Fruit fly (Drosophila melanogaster) whole organism, embryonic: ENCODE results near the gene CG31807.

ENCODE experiments used
- ATbp ChIP-seq: fragments of 200-800 bp; sonication (Bioruptor generic); optimal IDR thresholded peaks from 2 replicates; lab custom pipeline; 2017; ENCODE audit warnings: missing biosample characterization, mild to moderate bottlenecking, missing genetic modification characterization, missing genetic modification reagents
- Atf6 ChIP-seq: fragments of 200-800 bp; sonication (Bioruptor generic); IDR thresholded peaks from 2 replicates; pipeline ENCODE4 v1.3.6; 2022; ENCODE audit warnings: missing biosample characterization, missing genetic modification characterization
- CG12299 ChIP-seq: fragments of 200-800 bp; sonication (Bioruptor generic); optimal IDR thresholded peaks from 2 replicates; lab custom pipeline; 2018; ENCODE audit warnings: missing biosample characterization, mild to moderate bottlenecking, missing genetic modification characterization
- CG1233 ChIP-seq: fragments of 200-800 bp; sonication (Bioruptor generic); optimal IDR thresholded peaks from 4 replicates; lab custom pipeline; 2018; ENCODE audit warnings: missing biosample characterization, mild to moderate bottlenecking, missing genetic modification characterization
- CG13424 ChIP-seq: fragments of 200-800 bp; sonication (Bioruptor generic); optimal IDR thresholded peaks from 2 replicates; lab custom pipeline; 2019; ENCODE audit warnings: missing biosample characterization, mild to moderate bottlenecking, missing genetic modification characterization, moderate library complexity
- CG16863 ChIP-seq: fragments of 200-800 bp; sonication (Bioruptor generic); optimal IDR thresholded peaks from 3 replicates; lab custom pipeline; 2016; ENCODE audit warnings: missing biosample characterization, missing genetic modification characterization
- CG17829 ChIP-seq: fragments of 200-800 bp; optimal IDR thresholded peaks from 2 replicates; lab custom pipeline; 2019; ENCODE audit warnings: missing biosample characterization, mild to moderate bottlenecking, missing genetic modification characterization, moderate library complexity
- CG2116 ChIP-seq: fragments of 200-800 bp; sonication (Bioruptor generic); optimal IDR thresholded peaks from 3 replicates; lab custom pipeline; 2018; ENCODE audit warnings: missing biosample characterization, mild to moderate bottlenecking, missing genetic modification characterization
- CG2199 ChIP-seq: fragments of 200-800 bp; sonication (Bioruptor generic); IDR thresholded peaks from 3 replicates; pipeline ENCODE4 v1.3.6; 2022; ENCODE audit warnings: missing biosample characterization, missing genetic modification characterization
- CG43689 ChIP-seq: fragments of 200-800 bp; sonication (Bioruptor generic); IDR thresholded peaks from 2 replicates; pipeline ENCODE4 v1.3.6; 2022; ENCODE audit warnings: missing biosample characterization, missing genetic modification characterization
- CG4820 ChIP-seq: fragments of 200-800 bp; sonication (Bioruptor generic); optimal IDR thresholded peaks from 3 replicates; lab custom pipeline; 2016; ENCODE audit warnings: missing biosample characterization, missing genetic modification characterization
- CG4854 ChIP-seq: fragments of 200-800 bp; sonication (Bioruptor generic); optimal IDR thresholded peaks from 2 replicates; lab custom pipeline; 2016; ENCODE audit warnings: missing biosample characterization, missing genetic modification characterization, inconsistent platforms
- CG6175 ChIP-seq: fragments of 200-800 bp; sonication (Bioruptor generic); IDR thresholded peaks from 3 replicates; pipeline ENCODE4 v1.3.6; 2022; ENCODE audit warnings: missing biosample characterization, missing genetic modification characterization
- CG7963 ChIP-seq: fragments of 200-800 bp; sonication (Bioruptor generic); IDR thresholded peaks from 3 replicates; pipeline ENCODE4 v1.3.6; 2022; ENCODE audit warnings: missing biosample characterization, missing genetic modification characterization; ENCODE audit not compliant: partially characterized antibody
- CG7987 ChIP-seq: fragments of 200-800 bp; sonication (Bioruptor generic); optimal IDR thresholded peaks from 2 replicates; lab custom pipeline; 2018; ENCODE audit warnings: missing biosample characterization, mild to moderate bottlenecking, missing genetic modification characterization, moderate library complexity
- CG8290 ChIP-seq, 3 experiments: fragments of 200-800 bp; sonication (Bioruptor generic); optimal IDR thresholded peaks; 2 replicates each; lab custom pipeline; 2016 to 2019; ENCODE audit warnings: missing biosample characterization in 3 of 3, missing genetic modification characterization in 3 of 3, mild to moderate bottlenecking in 2 of 3, moderate library complexity in 1 of 3
- CG8388 ChIP-seq: fragments of 200-800 bp; sonication (Bioruptor generic); optimal IDR thresholded peaks from 2 replicates; lab custom pipeline; 2019; ENCODE audit warnings: missing biosample characterization, mild to moderate bottlenecking, missing genetic modification characterization, moderate library complexity
- E2f2 ChIP-seq: fragments of 200-800 bp; sonication (Bioruptor generic); IDR thresholded peaks from 2 replicates; pipeline ENCODE4 v1.3.6; 2022; ENCODE audit warnings: missing biosample characterization, missing genetic modification characterization
- Ets65A ChIP-seq: fragments of 200-800 bp; sonication (Bioruptor generic); peaks from one replicate; lab custom pipeline; 2016; ENCODE audit warnings: missing biosample characterization, missing genetic modification characterization
- Ets97D ChIP-seq: fragments of 200-800 bp; sonication (Bioruptor generic); optimal IDR thresholded peaks from 3 replicates; lab custom pipeline; 2016; ENCODE audit warnings: missing biosample characterization, missing genetic modification characterization
- Fer2 ChIP-seq: fragments of 200-800 bp; sonication (Bioruptor generic); optimal IDR thresholded peaks from 2 replicates; lab custom pipeline; 2018; ENCODE audit warnings: missing biosample characterization, mild to moderate bottlenecking, missing genetic modification characterization, moderate library complexity
- HLH54F ChIP-seq: fragments of 200-800 bp; sonication (Bioruptor generic); optimal IDR thresholded peaks from 3 replicates; lab custom pipeline; 2016; ENCODE audit warnings: missing biosample characterization, missing genetic modification characterization
- HLHmδ ChIP-seq: fragments of 200-800 bp; sonication (Bioruptor generic); optimal IDR thresholded peaks from 2 replicates; lab custom pipeline; 2018; ENCODE audit warnings: missing biosample characterization, mild to moderate bottlenecking, missing genetic modification characterization, moderate library complexity
- HmgD ChIP-seq: fragments of 200-800 bp; sonication (Bioruptor generic); optimal IDR thresholded peaks from 3 replicates; lab custom pipeline; 2016; ENCODE audit warnings: missing biosample characterization, missing genetic modification characterization
- Hmr ChIP-seq: fragments of 200-800 bp; sonication (Bioruptor generic); optimal IDR thresholded peaks from 3 replicates; lab custom pipeline; 2017; ENCODE audit warnings: mild to moderate bottlenecking, missing biosample characterization, missing genetic modification reagents, missing genetic modification characterization
- Max ChIP-seq: fragments of 200-800 bp; sonication (Bioruptor generic); optimal IDR thresholded peaks from 2 replicates; lab custom pipeline; 2016; ENCODE audit warnings: missing biosample characterization, mild to moderate bottlenecking, missing genetic modification characterization
- Vsx1 ChIP-seq: fragments of 200-800 bp; sonication (Bioruptor generic); optimal IDR thresholded peaks from 2 replicates; lab custom pipeline; 2017; ENCODE audit warnings: missing biosample characterization, mild to moderate bottlenecking, missing genetic modification characterization, missing genetic modification reagents
- Xrp1 ChIP-seq: fragments of 200-800 bp; sonication (Bioruptor generic); IDR thresholded peaks from 2 replicates; pipeline ENCODE4 v1.3.6; 2022; ENCODE audit warnings: missing biosample characterization, missing genetic modification characterization
- chn ChIP-seq: fragments of 200-800 bp; sonication (Bioruptor generic); optimal IDR thresholded peaks from 2 replicates; lab custom pipeline; 2016; ENCODE audit warnings: missing biosample characterization, missing genetic modification characterization
- disco-r ChIP-seq: fragments of 200-800 bp; sonication (Bioruptor generic); optimal IDR thresholded peaks from 2 replicates; lab custom pipeline; 2016; ENCODE audit warnings: missing biosample characterization, missing genetic modification characterization
- dysf ChIP-seq: fragments of 200-800 bp; sonication (Bioruptor generic); IDR thresholded peaks from 3 replicates; pipeline ENCODE4 v1.3.6; 2022; ENCODE audit warnings: missing biosample characterization, missing genetic modification characterization
- hbn ChIP-seq: fragments of 200-800 bp; sonication (Bioruptor generic); IDR thresholded peaks from 2 replicates; pipeline ENCODE4 v1.3.6; 2022; ENCODE audit warnings: missing biosample characterization, missing genetic modification characterization; ENCODE audit not compliant: partially characterized antibody
- kay ChIP-seq: fragments of 200-800 bp; sonication (Bioruptor generic); optimal IDR thresholded peaks from 2 replicates; lab custom pipeline; 2016; ENCODE audit warnings: missing biosample characterization, missing genetic modification characterization
- knrl ChIP-seq: fragments of 200-800 bp; sonication (Bioruptor generic); IDR thresholded peaks from 3 replicates; pipeline ENCODE4 v1.3.6; 2022; ENCODE audit warnings: missing biosample characterization, missing genetic modification characterization; ENCODE audit not compliant: partially characterized antibody
- mam ChIP-seq: fragments of 200-800 bp; sonication (Bioruptor generic); optimal IDR thresholded peaks from 3 replicates; lab custom pipeline; 2016; ENCODE audit warnings: missing biosample characterization, missing genetic modification characterization
- nau ChIP-seq: fragments of 200-800 bp; sonication (Bioruptor generic); optimal IDR thresholded peaks from 3 replicates; lab custom pipeline; 2017; ENCODE audit warnings: missing biosample characterization, mild to moderate bottlenecking, missing genetic modification characterization, missing genetic modification reagents
- nerfin-2 ChIP-seq: fragments of 200-800 bp; sonication (Bioruptor generic); IDR thresholded peaks from 2 replicates; pipeline ENCODE4 v1.3.6; 2022; ENCODE audit warnings: missing biosample characterization, missing genetic modification characterization; ENCODE audit not compliant: partially characterized antibody
- pan ChIP-seq, 4 experiments: fragments of >200 bp in 3 of 4; fragments of 200-800 bp in 1 of 4; sonication (Bioruptor generic) in 1 of 4; optimal IDR thresholded peaks in 3 of 4; IDR thresholded peaks in 1 of 4; 2 replicates each; pipeline versions ENCODE4 v1.3.6 to Lab custom; 2017 to 2022; ENCODE audit warnings: missing biosample characterization in 2 of 4, missing genetic modification characterization in 2 of 4, mixed read lengths in 1 of 4
- pfk ChIP-seq: fragments of 200-800 bp; sonication (Bioruptor generic); optimal IDR thresholded peaks from 2 replicates; lab custom pipeline; 2018; ENCODE audit warnings: missing biosample characterization, mild to moderate bottlenecking, missing genetic modification characterization, moderate library complexity
- phol ChIP-seq: fragments of 200-800 bp; sonication (Bioruptor generic); optimal IDR thresholded peaks from 3 replicates; lab custom pipeline; 2018; ENCODE audit warnings: missing biosample characterization, mild to moderate bottlenecking, missing genetic modification characterization, moderate library complexity
- pita ChIP-seq: fragments of 200-800 bp; sonication (Bioruptor generic); optimal IDR thresholded peaks from 2 replicates; lab custom pipeline; 2017; ENCODE audit warnings: missing biosample characterization, mild to moderate bottlenecking, missing genetic modification characterization
- prd ChIP-seq, 3 experiments: fragments of >200 bp in 2 of 3; fragments of 200-800 bp in 1 of 3; sonication (Bioruptor generic) in 1 of 3; optimal IDR thresholded peaks in 2 of 3; IDR thresholded peaks in 1 of 3; 2 replicates in 2 of 3; 3 replicates in 1 of 3; pipeline versions ENCODE4 v1.3.6 to Lab custom; 2017 to 2022; ENCODE audit warnings: missing biosample characterization in 1 of 3, missing genetic modification characterization in 1 of 3
- schlank ChIP-seq: fragments of 200-800 bp; sonication (Bioruptor generic); optimal IDR thresholded peaks from 2 replicates; lab custom pipeline; 2018; ENCODE audit warnings: missing biosample characterization, mild to moderate bottlenecking, missing genetic modification characterization
- sens ChIP-seq: fragments of 200-800 bp; sonication (Bioruptor generic); peaks from one replicate; lab custom pipeline; 2016; ENCODE audit warnings: missing biosample characterization, missing genetic modification characterization
- sim ChIP-seq: fragments of 200-800 bp; sonication (Bioruptor generic); IDR thresholded peaks from 2 replicates; pipeline ENCODE4 v1.3.6; 2022; ENCODE audit warnings: missing biosample characterization, missing genetic modification characterization
- vvl ChIP-seq: fragments of 200-800 bp; sonication (Bioruptor generic); IDR thresholded peaks from 2 replicates; pipeline ENCODE4 v1.3.6; 2022; ENCODE audit warnings: missing biosample characterization, missing genetic modification characterization
- zfh2 ChIP-seq: fragments of 200-800 bp; sonication (Bioruptor generic); optimal IDR thresholded peaks from 2 replicates; lab custom pipeline; 2016; ENCODE audit warnings: missing biosample characterization, missing genetic modification characterization

CG31807 gene

dm6 chr2L:16719643-16720515 is 36.1 kb upstream of the CG31807 start, which contains the start of gene Cyt-c-p (continued):
- peak; percentile 76 for TF ChIP-seq CG2116
- no peak for TF ChIP-seq CG43689 (GFP tag; lab: Robert Waterston, UW)
- TF ChIP-seq CG12299 (tag; lab: Kevin White, UChicago), result peak; percentile 45
- TF ChIP-seq CG8290 (GFP tag; optimal IDR thresholded peaks at IDR 0.05; lab: Kevin White, UChicago), result peak; percentile 51
- peak in 1 of 2 experiments; percentile 29 for TF ChIP-seq CG8290 (tag; optimal IDR thresholded peaks at IDR 0.05; lab: Kevin White, UChicago)
- TF ChIP-seq pfk (GFP tag; lab: Kevin White, UChicago), result no peak
- TF ChIP-seq zfh2, result no peak
- TF ChIP-seq Max (GFP tag; lab: Kevin White, UChicago), result peak; percentile 28
- TF ChIP-seq phol (tag; lab: Kevin White, UChicago), result peak; percentile 77
- TF ChIP-seq E2f2 (GFP tag; lab: Robert Waterston, UW), result peak; percentile 99
- no peak for TF ChIP-seq CG7963 (GFP tag; lab: Robert Waterston, UW)
- TF ChIP-seq CG2199 (GFP tag; lab: Robert Waterston, UW), result no peak
- TF ChIP-seq chn (GFP tag; lab: Kevin White, UChicago), result no peak
- TF ChIP-seq HLHmδ (GFP tag; lab: Kevin White, UChicago), result no peak
- no peak for TF ChIP-seq kay (GFP tag; lab: Kevin White, UChicago)
- no peak for TF ChIP-seq pan (optimal IDR thresholded peaks at IDR 0.05; lab: Kevin White, UChicago)
- no peak for TF ChIP-seq pan (GFP tag; optimal IDR thresholded peaks at IDR 0.05 in 1 of 2, IDR thresholded peaks at IDR 0.05 in 1 of 2)
- TF ChIP-seq sens (GFP tag; lab: Kevin White, UChicago), result peak; percentile 82
- TF ChIP-seq Ets97D (GFP tag; lab: Kevin White, UChicago), result peak; percentile 76
- peak; percentile 55 for TF ChIP-seq Hmr (GFP tag; lab: Kevin White, UChicago)
- TF ChIP-seq mam, result peak; percentile 19
- TF ChIP-seq Vsx1 (GFP tag; lab: Kevin White, UChicago), result peak; percentile 17
- TF ChIP-seq CG16863 (GFP tag; lab: Kevin White, UChicago), result peak; percentile 13
- TF ChIP-seq prd (optimal IDR thresholded peaks at IDR 0.05; lab: Kevin White, UChicago), result no peak
- no peak; the same call in 2 of the 3 replicates for TF ChIP-seq prd (GFP tag; IDR thresholded peaks at IDR 0.05; lab: Robert Waterston, UW)
- TF ChIP-seq ATbp (GFP tag; lab: Kevin White, UChicago), result no peak
- TF ChIP-seq pita, result no peak
- 0 out of 2 replicates have a peak, but pooled peaks have one; percentile 16 for TF ChIP-seq nerfin-2 (GFP tag; lab: Robert Waterston, UW)
- peak; percentile 23 for TF ChIP-seq nau (GFP tag; lab: Kevin White, UChicago)
- TF ChIP-seq HmgD (GFP tag; lab: Kevin White, UChicago), result peak; percentile 62
- peak; percentile 3 for TF ChIP-seq CG13424 (tag; lab: Kevin White, UChicago)
- peak; percentile 12 for TF ChIP-seq CG4854
- no peak for TF ChIP-seq Fer2 (tag; lab: Kevin White, UChicago)
- TF ChIP-seq vvl (GFP tag; lab: Robert Waterston, UW), result 0 out of 2 replicates have a peak, but pooled peaks have one; percentile 22
- TF ChIP-seq CG6175 (GFP tag; lab: Robert Waterston, UW), result no peak
- TF ChIP-seq CG17829, result peak; percentile 52
- no peak for TF ChIP-seq CG1233 (GFP tag; lab: Kevin White, UChicago)
- no peak for TF ChIP-seq CG8388 (GFP tag; lab: Kevin White, UChicago)
- no peak for TF ChIP-seq Xrp1 (GFP tag; lab: Robert Waterston, UW)
- no peak for TF ChIP-seq CG4820 (GFP tag; lab: Kevin White, UChicago)
- TF ChIP-seq sim, result no peak
- TF ChIP-seq disco-r, result peak; percentile 25
- TF ChIP-seq Ets65A (GFP tag; lab: Kevin White, UChicago), result no peak
- peak; percentile 18 for TF ChIP-seq CG7987
- TF ChIP-seq dysf (GFP tag; lab: Robert Waterston, UW), result peak; percentile 12; the same call in 1 of the 3 replicates
- peak; percentile 44; the same call in 1 of the 2 replicates for TF ChIP-seq hbn (GFP tag; lab: Robert Waterston, UW)
- no peak; the same call in 1 of the 2 replicates for TF ChIP-seq Atf6 (GFP tag; lab: Robert Waterston, UW)
- TF ChIP-seq HLH54F, result peak; percentile 9
- TF ChIP-seq knrl (GFP tag; lab: Robert Waterston, UW), result peak; percentile 61
- TF ChIP-seq schlank (tag; lab: Kevin White, UChicago), result no peak
